Fruit fly (Drosophila melanogaster) whole organism, embryonic: ENCODE measurements around the gene Shawn.
A peak's percentile ranks its signal among the peaks of the same experiment; 100 is the strongest.

ENCODE experiments used
- Asciz ChIP-seq: fragments of 200-800 bp; sonication (Bioruptor generic); optimal IDR thresholded peaks from 2 replicates; lab custom pipeline; 2017; ENCODE audit warnings: missing biosample characterization, mild to moderate bottlenecking, missing genetic modification characterization, missing genetic modification reagents
- Atf3 ChIP-seq: fragments of 200-800 bp; sonication (Bioruptor generic); optimal IDR thresholded peaks from 3 replicates; lab custom pipeline; 2016; ENCODE audit warnings: missing biosample characterization, missing genetic modification characterization
- Bgb ChIP-seq: fragments of 200-800 bp; sonication (Bioruptor generic); IDR thresholded peaks from 2 replicates; pipeline ENCODE4 v1.3.6; 2022; ENCODE audit warnings: missing biosample characterization, missing genetic modification characterization; ENCODE audit not compliant: partially characterized antibody
- Bteb2 ChIP-seq: fragments of 200-800 bp; sonication (Bioruptor generic); optimal IDR thresholded peaks from 2 replicates; lab custom pipeline; 2016; ENCODE audit warnings: missing biosample characterization, missing genetic modification characterization
- CG1024 ChIP-seq: fragments of 200-800 bp; sonication (Bioruptor generic); IDR thresholded peaks from 2 replicates; pipeline ENCODE4 v1.3.6; 2022; ENCODE audit warnings: missing biosample characterization, missing genetic modification characterization
- CG11247 ChIP-seq: fragments of 200-800 bp; sonication (Bioruptor generic); IDR thresholded peaks from 2 replicates; pipeline ENCODE4 v1.3.6; 2022; ENCODE audit warnings: missing biosample characterization, missing genetic modification characterization
- CG11398 ChIP-seq: fragments of 200-800 bp; sonication (Bioruptor generic); optimal IDR thresholded peaks from 2 replicates; lab custom pipeline; 2016; ENCODE audit warnings: missing biosample characterization, missing genetic modification characterization
- CG11723 ChIP-seq: fragments of 200-800 bp; sonication (Bioruptor generic); optimal IDR thresholded peaks from 2 replicates; lab custom pipeline; 2017; ENCODE audit warnings: missing biosample characterization, mild to moderate bottlenecking, missing genetic modification characterization
- CG12104 ChIP-seq: fragments of 200-800 bp; sonication (Bioruptor generic); optimal IDR thresholded peaks from 3 replicates; lab custom pipeline; 2016; ENCODE audit warnings: missing biosample characterization, missing genetic modification characterization
- CG12219 ChIP-seq: fragments of 200-800 bp; sonication (Bioruptor generic); optimal IDR thresholded peaks from 3 replicates; lab custom pipeline; 2018; ENCODE audit warnings: missing biosample characterization, mild to moderate bottlenecking, missing genetic modification characterization
- CG12299 ChIP-seq: fragments of 200-800 bp; sonication (Bioruptor generic); optimal IDR thresholded peaks from 2 replicates; lab custom pipeline; 2018; ENCODE audit warnings: missing biosample characterization, mild to moderate bottlenecking, missing genetic modification characterization
- CG13775 ChIP-seq: fragments of 200-800 bp; sonication (Bioruptor generic); optimal IDR thresholded peaks from 3 replicates; lab custom pipeline; 2017; ENCODE audit warnings: missing biosample characterization, mild to moderate bottlenecking, missing genetic modification characterization
- CG15011 ChIP-seq: fragments of 200-800 bp; sonication (Bioruptor generic); optimal IDR thresholded peaks from 3 replicates; lab custom pipeline; 2018; ENCODE audit warnings: missing biosample characterization, mild to moderate bottlenecking, missing genetic modification characterization
- CG15514 ChIP-seq: fragments of 200-800 bp; sonication (Bioruptor generic); optimal IDR thresholded peaks from 3 replicates; lab custom pipeline; 2017; ENCODE audit warnings: missing biosample characterization, missing genetic modification characterization, mild to moderate bottlenecking, moderate library complexity, missing genetic modification reagents
- CG18599 ChIP-seq: fragments of 200-800 bp; sonication (Bioruptor generic); optimal IDR thresholded peaks from 3 replicates; lab custom pipeline; 2017; ENCODE audit warnings: missing biosample characterization, missing genetic modification characterization, mild to moderate bottlenecking, moderate library complexity, missing genetic modification reagents
- CG18619 ChIP-seq: fragments of 200-800 bp; sonication (Bioruptor generic); optimal IDR thresholded peaks from 3 replicates; lab custom pipeline; 2017; ENCODE audit warnings: missing biosample characterization, mild to moderate bottlenecking, missing genetic modification characterization
- CG18764 ChIP-seq: fragments of 200-800 bp; sonication (Bioruptor generic); optimal IDR thresholded peaks from 3 replicates; lab custom pipeline; 2016; ENCODE audit warnings: missing biosample characterization, missing genetic modification characterization
- CG33557 ChIP-seq: fragments of 200-800 bp; sonication (Bioruptor generic); optimal IDR thresholded peaks from 2 replicates; lab custom pipeline; 2019; ENCODE audit warnings: missing biosample characterization, mild to moderate bottlenecking, missing genetic modification characterization, moderate library complexity
- CG34224 ChIP-seq: fragments of 200-800 bp; sonication (Bioruptor generic); IDR thresholded peaks from 3 replicates; pipeline ENCODE4 v1.3.6; 2022; ENCODE audit warnings: missing biosample characterization, missing genetic modification characterization; ENCODE audit not compliant: partially characterized antibody
- CG4282 ChIP-seq: fragments of 200-800 bp; sonication (Bioruptor generic); optimal IDR thresholded peaks from 2 replicates; lab custom pipeline; 2016; ENCODE audit warnings: missing biosample characterization, missing genetic modification characterization
- CG6683 ChIP-seq: fragments of 200-800 bp; sonication (Bioruptor generic); optimal IDR thresholded peaks from 2 replicates; lab custom pipeline; 2017; ENCODE audit warnings: missing biosample characterization, mild to moderate bottlenecking, missing genetic modification characterization, missing genetic modification reagents
- CG9215 ChIP-seq: fragments of 200-800 bp; sonication (Bioruptor generic); IDR thresholded peaks from 2 replicates; pipeline ENCODE4 v1.3.6; 2022; ENCODE audit warnings: missing biosample characterization, missing genetic modification characterization
- CG9727 ChIP-seq: fragments of 200-800 bp; sonication (Bioruptor generic); optimal IDR thresholded peaks from 3 replicates; lab custom pipeline; 2017; ENCODE audit warnings: missing biosample characterization, mild to moderate bottlenecking, missing genetic modification characterization
- CTCF ChIP-seq: fragments of 200-800 bp; sonication (Bioruptor generic); optimal IDR thresholded peaks from 2 replicates; lab custom pipeline; 2017; ENCODE audit warnings: missing biosample characterization, mild to moderate bottlenecking, missing genetic modification characterization, moderate library complexity
- Dip3 ChIP-seq: fragments of 200-800 bp; sonication (Bioruptor generic); optimal IDR thresholded peaks from 3 replicates; lab custom pipeline; 2016; ENCODE audit warnings: missing biosample characterization, missing genetic modification characterization
- Ets97D ChIP-seq: fragments of 200-800 bp; sonication (Bioruptor generic); optimal IDR thresholded peaks from 3 replicates; lab custom pipeline; 2016; ENCODE audit warnings: missing biosample characterization, missing genetic modification characterization
- HLH3B ChIP-seq: fragments of 200-800 bp; sonication (Bioruptor generic); IDR thresholded peaks from 2 replicates; pipeline ENCODE4 v1.3.6; 2022; ENCODE audit warnings: missing biosample characterization, missing genetic modification characterization
- Hey ChIP-seq: fragments of 200-800 bp; sonication (Bioruptor generic); optimal IDR thresholded peaks from 3 replicates; lab custom pipeline; 2018; ENCODE audit warnings: missing biosample characterization, mild to moderate bottlenecking, missing genetic modification characterization
- Meics ChIP-seq: fragments of 200-800 bp; sonication (Bioruptor generic); optimal IDR thresholded peaks from 2 replicates; lab custom pipeline; 2017; ENCODE audit warnings: missing biosample characterization, mild to moderate bottlenecking, missing genetic modification characterization
- Opbp ChIP-seq: fragments of 200-800 bp; sonication (Bioruptor generic); IDR thresholded peaks from 3 replicates; pipeline ENCODE4 v1.3.6; 2022; ENCODE audit warnings: missing biosample characterization, missing genetic modification characterization; ENCODE audit not compliant: partially characterized antibody
- Scr ChIP-seq: fragments of 200-800 bp; sonication (Bioruptor generic); IDR thresholded peaks from 2 replicates; pipeline ENCODE4 v1.3.6; 2022; ENCODE audit warnings: missing biosample characterization, missing genetic modification characterization; ENCODE audit not compliant: partially characterized antibody
- Six4 ChIP-seq: fragments of 200-800 bp; sonication (Bioruptor generic); optimal IDR thresholded peaks from 2 replicates; lab custom pipeline; 2016; ENCODE audit warnings: missing biosample characterization, missing genetic modification characterization
- Usf ChIP-seq: fragments of 200-800 bp; sonication (Bioruptor generic); optimal IDR thresholded peaks from 2 replicates; lab custom pipeline; 2017; ENCODE audit warnings: missing genotype, missing biosample characterization, missing genetic modification characterization
- Xrp1 ChIP-seq: fragments of 200-800 bp; sonication (Bioruptor generic); IDR thresholded peaks from 2 replicates; pipeline ENCODE4 v1.3.6; 2022; ENCODE audit warnings: missing biosample characterization, missing genetic modification characterization
- cad ChIP-seq: fragments of >200 bp; optimal IDR thresholded peaks from 2 replicates; lab custom pipeline; 2017; ENCODE audit warnings: missing biosample characterization, missing genetic modification characterization
- chif ChIP-seq, 2 experiments: fragments of 200-800 bp; sonication (Bioruptor generic); optimal IDR thresholded peaks; 3 replicates each; lab custom pipeline; 2016; ENCODE audit warnings: missing biosample characterization in 2 of 2, missing genetic modification characterization in 2 of 2
- chinmo ChIP-seq: fragments of 200-800 bp; sonication (Bioruptor generic); IDR thresholded peaks from 4 replicates; pipeline ENCODE4 v1.3.6; 2022; ENCODE audit warnings: missing biosample characterization, missing genetic modification characterization; ENCODE audit not compliant: partially characterized antibody
- fd3F ChIP-seq: fragments of 200-800 bp; sonication (Bioruptor generic); optimal IDR thresholded peaks from 2 replicates; lab custom pipeline; 2018; ENCODE audit warnings: missing biosample characterization, mild to moderate bottlenecking, missing genetic modification characterization, moderate library complexity
- gro ChIP-seq: fragments of 200-800 bp; sonication (Bioruptor generic); optimal IDR thresholded peaks from 2 replicates; lab custom pipeline; 2016; ENCODE audit warnings: missing biosample characterization, missing genetic modification characterization
- lmd ChIP-seq: fragments of 200-800 bp; sonication (Bioruptor generic); IDR thresholded peaks from 2 replicates; pipeline ENCODE4 v1.3.6; 2022; ENCODE audit warnings: missing biosample characterization, missing genetic modification characterization
- mirr ChIP-seq: fragments of 200-800 bp; sonication (Bioruptor generic); optimal IDR thresholded peaks from 3 replicates; lab custom pipeline; 2018; ENCODE audit warnings: missing biosample characterization, mild to moderate bottlenecking, missing genetic modification characterization
- nerfin-1 ChIP-seq: fragments of 200-800 bp; sonication (Bioruptor generic); optimal IDR thresholded peaks from 3 replicates; lab custom pipeline; 2019; ENCODE audit warnings: missing biosample characterization, mild to moderate bottlenecking, missing genetic modification characterization, moderate library complexity
- peb ChIP-seq: fragments of 200-800 bp; sonication (Bioruptor generic); IDR thresholded peaks from 2 replicates; pipeline ENCODE4 v1.3.6; 2022; ENCODE audit warnings: missing biosample characterization, missing genetic modification characterization
- pfk ChIP-seq: fragments of 200-800 bp; sonication (Bioruptor generic); optimal IDR thresholded peaks from 2 replicates; lab custom pipeline; 2018; ENCODE audit warnings: missing biosample characterization, mild to moderate bottlenecking, missing genetic modification characterization, moderate library complexity
- psq ChIP-seq: fragments of 200-800 bp; sonication (Bioruptor generic); optimal IDR thresholded peaks from 2 replicates; lab custom pipeline; 2017; ENCODE audit warnings: missing biosample characterization, missing genetic modification characterization
- shn ChIP-seq: fragments of 200-800 bp; sonication (Bioruptor generic); optimal IDR thresholded peaks from 3 replicates; lab custom pipeline; 2016; ENCODE audit warnings: missing biosample characterization, missing genetic modification characterization
- sisA ChIP-seq: fragments of 200-800 bp; sonication (Bioruptor generic); IDR thresholded peaks from 2 replicates; pipeline ENCODE4 v1.3.6; 2022; ENCODE audit warnings: missing biosample characterization, missing genetic modification characterization
- sna ChIP-seq: fragments of 200-800 bp; sonication (Bioruptor generic); IDR thresholded peaks from 2 replicates; pipeline ENCODE4 v1.3.6; 2022; ENCODE audit warnings: missing biosample characterization, missing genetic modification characterization; ENCODE audit not compliant: partially characterized antibody
- twi ChIP-seq: fragments of 200-800 bp; optimal IDR thresholded peaks from 2 replicates; lab custom pipeline; 2019; ENCODE audit warnings: missing biosample characterization, mild to moderate bottlenecking, missing genetic modification characterization, moderate library complexity

Shawn gene

dm6 chrX:19565714-19566316 lies 45.5 kb upstream of the Shawn start, which contains the start of the genes Grip84 and car (continued):
- TF ChIP-seq CG12219 (GFP tag; lab: Kevin White, UChicago) (no peak), fd3F (GFP tag; lab: Kevin White, UChicago) (peak; percentile 68), shn (GFP tag; lab: Kevin White, UChicago) (no peak), Bteb2 (GFP tag; lab: Kevin White, UChicago) (no peak), Asciz (no peak), CG33557 (GFP tag; lab: Kevin White, UChicago) (peak; percentile 43), sna (GFP tag; lab: Robert Waterston, UW) (no peak), Six4 (GFP tag; lab: Kevin White, UChicago) (no peak), mirr (no peak), CG11247 (GFP tag; lab: Robert Waterston, UW) (0 out of 2 replicates have a peak, but pooled peaks have one; percentile 29), Xrp1 (peak; percentile 66), CG6683 (GFP tag; lab: Kevin White, UChicago) (no peak), CG12104 (peak; percentile 29), Hey (tag; lab: Kevin White, UChicago) (no peak), CG9215 (peak; percentile 77; the same call in 1 of the 2 replicates), gro (GFP tag; lab: Kevin White, UChicago) (peak; percentile 34), nerfin-1 (tag; lab: Kevin White, UChicago) (peak; percentile 57), CG15011 (no peak), HLH3B (peak; percentile 55; the same call in 1 of the 2 replicates), CG11723 (GFP tag; lab: Kevin White, UChicago) (no peak), CG4282 (GFP tag; lab: Kevin White, UChicago) (no peak), CG15514 (GFP tag; lab: Kevin White, UChicago) (no peak), sisA (GFP tag; lab: Robert Waterston, UW) (peak; percentile 67; the same call in 1 of the 2 replicates), CG13775 (GFP tag; lab: Kevin White, UChicago) (peak; percentile 70), Scr (no peak), CG18599 (GFP tag; lab: Kevin White, UChicago) (no peak), Atf3 (peak; percentile 6), CG18764 (peak; percentile 29), CTCF (GFP tag; lab: Kevin White, UChicago) (peak; percentile 21), Ets97D (GFP tag; lab: Kevin White, UChicago) (peak; percentile 49), CG11398 (GFP tag; lab: Kevin White, UChicago) (no peak), Dip3 (GFP tag; lab: Kevin White, UChicago) (peak; percentile 8), pfk (GFP tag; lab: Kevin White, UChicago) (no peak), chif (GFP tag; optimal IDR thresholded peaks at IDR 0.05; lab: Kevin White, UChicago) (peak; percentile 38 to 48), CG18619 (GFP tag; lab: Kevin White, UChicago) (peak; percentile 65), peb (GFP tag; lab: Robert Waterston, UW) (peak; percentile 11; the same call in 1 of the 2 replicates), Bgb (GFP tag; lab: Robert Waterston, UW) (0 out of 2 replicates have a peak, but pooled peaks have one; percentile 7), CG1024 (GFP tag; lab: Robert Waterston, UW) (no peak; the same call in 1 of the 2 replicates), CG34224 (no peak), Opbp (0 out of 3 replicates have a peak, but pooled peaks have one; percentile 11), cad (no peak), twi (tag; lab: Kevin White, UChicago) (peak; percentile 68), chinmo (GFP tag; lab: Robert Waterston, UW) (peak; percentile 30; the same call in 1 of the 4 replicates), CG9727 (GFP tag; lab: Kevin White, UChicago) (peak; percentile 70), lmd (GFP tag; lab: Robert Waterston, UW) (peak; percentile 73), Meics (peak; percentile 68), Usf (GFP tag; lab: Kevin White, UChicago) (peak; percentile 40), CG12299 (tag; lab: Kevin White, UChicago) (peak; percentile 46), psq (GFP tag; lab: Kevin White, UChicago) (no peak)
